Worm (Caenorhabditis elegans) whole organism, late embryonic: ENCODE measurements around the gene fbxa-18.

Experiments
- ama-1 ChIP-seq: fragments of 150-350 bp; optimal IDR thresholded peaks from 2 replicates; lab custom pipeline; 2014
- ceh-48 ChIP-seq: sonication (generic microtip); optimal IDR thresholded peaks from 2 replicates; lab custom pipeline; 2016; ENCODE audit warnings: missing genetic modification characterization, inconsistent platforms, missing compliant biosample characterization
- elt-2 ChIP-seq: sonication (generic microtip); optimal IDR thresholded peaks from 2 replicates; lab custom pipeline; 2016; ENCODE audit warnings: missing genetic modification reagents, missing genetic modification characterization, missing compliant biosample characterization
- fkh-10 ChIP-seq: fragments of 150-350 bp; optimal IDR thresholded peaks from 2 replicates; lab custom pipeline; 2014; ENCODE audit warnings: missing biosample characterization, missing genetic modification reagents, missing genetic modification characterization
- madf-2 ChIP-seq: sonication (generic microtip); optimal IDR thresholded peaks from 2 replicates; lab custom pipeline; 2017; ENCODE audit warnings: missing genetic modification characterization, missing compliant biosample characterization
- mec-3 ChIP-seq: sonication (generic microtip); optimal IDR thresholded peaks from 2 replicates; lab custom pipeline; 2016; ENCODE audit warnings: borderline replicate concordance, missing genetic modification characterization, missing compliant biosample characterization
- pha-4 ChIP-seq: fragments of 150-350 bp; optimal IDR thresholded peaks from 2 replicates; lab custom pipeline; 2018; ENCODE audit warnings: missing biosample characterization, missing genetic modification reagents, missing genetic modification characterization
- sox-4 ChIP-seq: sonication (generic microtip); optimal IDR thresholded peaks from 2 replicates; lab custom pipeline; 2017; ENCODE audit warnings: mild to moderate bottlenecking, missing genetic modification characterization, inconsistent platforms, missing compliant biosample characterization
- syd-9 ChIP-seq: sonication (generic microtip); optimal IDR thresholded peaks from 2 replicates; lab custom pipeline; 2016; ENCODE audit warnings: mild to moderate bottlenecking, missing genetic modification characterization, moderate library complexity, missing compliant biosample characterization

- TF ChIP-seq mec-3 (tag; lab: Kevin White, UChicago) (no peak), pha-4 (tag; lab: Kevin White, UChicago) (no peak), ceh-48 (tag; lab: Kevin White, UChicago) (no peak), syd-9 (no peak), sox-4 (tag; lab: Kevin White, UChicago) (no peak), ama-1 (lab: Kevin White, UChicago) (no peak), elt-2 (tag; lab: Kevin White, UChicago) (no peak), madf-2 (tag; lab: Kevin White, UChicago) (no peak), fkh-10 (no peak)
Observed at ce11 chrV:16103594-16103993, 38.9 kb upstream of the fbxa-18 start, which contains the start of gene argk-1.
